Worm (Caenorhabditis elegans) whole organism, L4/young adult: ENCODE data around the gene C14C10.10.

ENCODE experiments used
- W03F9.2 ChIP-seq: fragments of 150-350 bp; optimal IDR thresholded peaks from 2 replicates; lab custom pipeline; 2014; ENCODE audit warnings: missing biosample characterization, missing genetic modification characterization
- him-1 ChIP-seq: sonication (generic microtip); optimal IDR thresholded peaks from 2 replicates; lab custom pipeline; 2016; ENCODE audit warnings: missing genotype, missing genetic modification reagents, missing genetic modification characterization, missing compliant biosample characterization

DNA sequence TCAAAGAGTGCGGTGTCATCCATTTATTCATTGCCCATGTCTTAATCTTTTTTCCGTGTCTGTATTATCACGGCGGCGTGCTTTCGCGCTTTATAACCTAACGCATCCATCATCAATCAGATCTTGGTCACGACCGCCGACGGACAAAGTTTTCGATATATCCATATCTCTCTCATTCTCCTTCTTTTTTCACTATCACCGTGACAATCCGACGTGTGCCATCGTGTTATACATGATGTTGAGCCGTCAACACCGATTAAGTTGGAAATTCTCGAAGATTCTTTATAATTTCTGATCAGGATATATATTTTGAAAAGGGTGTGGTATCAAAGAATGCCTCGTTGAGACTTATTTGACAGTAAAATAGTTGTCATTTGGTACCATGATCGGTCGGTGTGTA is 42.0 kb downstream of the C14C10.10 start:
- TF ChIP-seq him-1 (tag; lab: Kevin White, UChicago) = no peak
- no peak for TF ChIP-seq W03F9.2 (tag; lab: Kevin White, UChicago)
